Fruit fly (Drosophila melanogaster): ENCODE data around the gene CG7099.

The CG7099 gene

dm6 chr2L:13373435-13374242 lies 13.7 kb upstream of the CG7099 start, which contains the start of the genes Bdp1 and CG6565 (continued):
- TF ChIP-seq Fer1 (GFP tag; optimal IDR thresholded peaks at IDR 0.05) (peak; percentile 95), al (GFP tag; IDR thresholded peaks at IDR 0.05) (peak; percentile 96), scrt (GFP tag; optimal IDR thresholded peaks at IDR 0.05) (peak; percentile 86), CG12659 (GFP tag; optimal IDR thresholded peaks at IDR 0.05) (peak; percentile 98), Hmx (GFP tag; optimal IDR thresholded peaks at IDR 0.05) (peak; percentile 93), CG16813 (GFP tag; IDR thresholded peaks at IDR 0.05; ENCODE audit: partially characterized antibody) (0 out of 3 replicates have a peak, but pooled peaks have one; percentile 35), Hr78 (GFP tag; optimal IDR thresholded peaks at IDR 0.05) (no peak), disco-r (GFP tag; optimal IDR thresholded peaks at IDR 0.05) (peak; percentile 98), insv (GFP tag; optimal IDR thresholded peaks at IDR 0.05) (peak; percentile 60 to 75), chm (GFP tag; IDR thresholded peaks at IDR 0.05) (peak; percentile 91), Hey (tag; optimal IDR thresholded peaks at IDR 0.05) (peak; percentile 85), gt (GFP tag; IDR thresholded peaks at IDR 0.05) (peak; percentile 81), yki (optimal IDR thresholded peaks at IDR 0.05) (no peak), Hand (GFP tag; optimal IDR thresholded peaks at IDR 0.05) (peak; percentile 80), sisA (GFP tag; IDR thresholded peaks at IDR 0.05) (peak; percentile 97), Stat92E (GFP tag; optimal IDR thresholded peaks at IDR 0.05) (peak in 1 of 3 experiments; percentile 55), YL-1 (GFP tag; optimal IDR thresholded peaks at IDR 0.05) (peak; percentile 94), en (GFP tag; optimal IDR thresholded peaks at IDR 0.05) (peak; percentile 94), CG16779 (GFP tag; IDR thresholded peaks at IDR 0.05) (peak; percentile 65; the same call in 1 of the 2 replicates), hb (GFP tag; IDR thresholded peaks at IDR 0.05; ENCODE audit: partially characterized antibody) (no peak), CG7963 (GFP tag; IDR thresholded peaks at IDR 0.05; ENCODE audit: partially characterized antibody) (no peak), NFAT (GFP tag; IDR thresholded peaks at IDR 0.05) (peak; percentile 90), CG2129 (GFP tag; IDR thresholded peaks at IDR 0.05; ENCODE audit: partially characterized antibody) (no peak), schlank (tag; optimal IDR thresholded peaks at IDR 0.05) (peak; percentile 88), Meics (GFP tag; optimal IDR thresholded peaks at IDR 0.05) (peak; percentile 96), wdn (GFP tag; IDR thresholded peaks at IDR 0.05) (peak; percentile 86), CG33213 (GFP tag; optimal IDR thresholded peaks at IDR 0.05) (peak; percentile 98), Trl (optimal IDR thresholded peaks at IDR 0.05) (no peak), Trl (GFP tag; optimal IDR thresholded peaks at IDR 0.05) (peak; percentile 98), CG3281 (GFP tag; optimal IDR thresholded peaks at IDR 0.05) (peak; percentile 96), Hr51 (GFP tag; optimal IDR thresholded peaks at IDR 0.05) (peak; percentile 96 to 98), ash1 (GFP tag; optimal IDR thresholded peaks at IDR 0.05) (no peak), Eip74EF (GFP tag; optimal IDR thresholded peaks at IDR 0.05) (peak in 1 of 2 experiments; percentile 88), MTF-1 (GFP tag; optimal IDR thresholded peaks at IDR 0.05; ENCODE audit: borderline replicate concordance) (peak; percentile 59), sd (tag; optimal IDR thresholded peaks at IDR 0.05) (peak; percentile 90), ems (GFP tag; optimal IDR thresholded peaks at IDR 0.05) (peak; percentile 98), ara (GFP tag; IDR thresholded peaks at IDR 0.05) (peak; percentile 92), h (optimal IDR thresholded peaks at IDR 0.05) (no peak), CG34376 (GFP tag; optimal IDR thresholded peaks at IDR 0.05) (peak; percentile 95), Bgb (GFP tag; IDR thresholded peaks at IDR 0.05; ENCODE audit: partially characterized antibody) (0 out of 2 replicates have a peak, but pooled peaks have one; percentile 19), CG17612 (GFP tag; IDR thresholded peaks at IDR 0.05) (peak; percentile 88), CG13123 (GFP tag; optimal IDR thresholded peaks at IDR 0.05) (peak; percentile 96), HLH4C (GFP tag; IDR thresholded peaks at IDR 0.05; ENCODE audit: partially characterized antibody) (no peak), Elba2 (GFP tag; optimal IDR thresholded peaks at IDR 0.05) (peak; percentile 92), B-H2 (GFP tag; optimal IDR thresholded peaks at IDR 0.05) (peak; percentile 95), CG6689 (GFP tag; IDR thresholded peaks at IDR 0.05) (peak; percentile 98), CG1024 (GFP tag; IDR thresholded peaks at IDR 0.05) (peak; percentile 76), pros (GFP tag; optimal IDR thresholded peaks at IDR 0.05) (peak; percentile 45)

Measured in whole organism, embryonic.